Fruit fly (Drosophila melanogaster) S2 (cell line): ENCODE data around the gene CG10862.

Experiments
- CG8478 ChIP-seq: fragments of >200 bp; optimal IDR thresholded peaks from 2 replicates; lab custom pipeline; 2018
- CTCF ChIP-seq, 2 experiments: fragments of >200 bp; optimal IDR thresholded peaks; 2 replicates each; lab custom pipeline; 2018

- TF ChIP-seq CG8478 (lab: Kevin White, UChicago) (no peak), CTCF (optimal IDR thresholded peaks at IDR 0.05; lab: Kevin White, UChicago) (no peak)
These were observed 31.7 kb upstream of the CG10862 start for dm6 chr3L:3686274-3686673.
